Fruit fly (Drosophila melanogaster) whole organism, adult: ENCODE results near the gene CG9135.

Experiments used
- CG11617 ChIP-seq: fragments of 200-800 bp; sonication (Bioruptor generic); optimal IDR thresholded peaks from 2 replicates; lab custom pipeline; 2017; ENCODE audit warnings: mild to moderate bottlenecking, missing biosample characterization, missing genetic modification reagents, missing genetic modification characterization
- CG12768 ChIP-seq: fragments of 200-800 bp; sonication (Bioruptor generic); optimal IDR thresholded peaks from 2 replicates; lab custom pipeline; 2017; ENCODE audit warnings: missing biosample characterization, missing genetic modification characterization, mild to moderate bottlenecking, moderate library complexity, missing genetic modification reagents
- CG14711 ChIP-seq: fragments of 200-800 bp; sonication (Bioruptor generic); optimal IDR thresholded peaks from 2 replicates; lab custom pipeline; 2018; ENCODE audit warnings: missing biosample characterization, mild to moderate bottlenecking, missing genetic modification characterization, moderate library complexity
- CG1620 ChIP-seq: fragments of 200-800 bp; sonication (Bioruptor generic); optimal IDR thresholded peaks from 2 replicates; lab custom pipeline; 2016; ENCODE audit warnings: missing biosample characterization, missing genetic modification characterization
- CG33017 ChIP-seq: fragments of 200-800 bp; sonication (Bioruptor generic); optimal IDR thresholded peaks from 2 replicates; lab custom pipeline; 2018; ENCODE audit warnings: missing biosample characterization, mild to moderate bottlenecking, missing genetic modification characterization, moderate library complexity
- CG5204 ChIP-seq: fragments of 200-800 bp; sonication (Bioruptor generic); optimal IDR thresholded peaks from 2 replicates; lab custom pipeline; 2016; ENCODE audit warnings: missing biosample characterization, missing genetic modification characterization
- CG7045 ChIP-seq: fragments of 200-800 bp; sonication (Bioruptor generic); optimal IDR thresholded peaks from 2 replicates; lab custom pipeline; 2017; ENCODE audit warnings: missing biosample characterization, mild to moderate bottlenecking, missing genetic modification characterization
- CG7101 ChIP-seq: fragments of 200-800 bp; sonication (Bioruptor generic); optimal IDR thresholded peaks from 2 replicates; lab custom pipeline; 2018; ENCODE audit warnings: missing biosample characterization, mild to moderate bottlenecking, missing genetic modification characterization, moderate library complexity
- Clk ChIP-seq: fragments of 200-800 bp; sonication (Bioruptor generic); optimal IDR thresholded peaks from 2 replicates; lab custom pipeline; 2017; ENCODE audit warnings: missing biosample characterization, missing genetic modification characterization
- Crg-1 ChIP-seq: fragments of 200-800 bp; sonication (Bioruptor generic); optimal IDR thresholded peaks from 2 replicates; lab custom pipeline; 2016; ENCODE audit warnings: missing biosample characterization, missing genetic modification characterization
- Hr96 ChIP-seq: fragments of 200-800 bp; sonication (Bioruptor generic); optimal IDR thresholded peaks from 2 replicates; lab custom pipeline; 2016; ENCODE audit warnings: missing biosample characterization, missing genetic modification characterization
- Mnt ChIP-seq: fragments of 200-800 bp; sonication (Bioruptor generic); optimal IDR thresholded peaks from 2 replicates; lab custom pipeline; 2016; ENCODE audit warnings: missing biosample characterization, mild to moderate bottlenecking, missing genetic modification characterization
- bab1 ChIP-seq: fragments of 200-800 bp; sonication (Bioruptor generic); optimal IDR thresholded peaks from 3 replicates; lab custom pipeline; 2019; ENCODE audit warnings: missing biosample characterization, mild to moderate bottlenecking, missing genetic modification characterization, moderate library complexity
- cic ChIP-seq: fragments of 200-800 bp; sonication (Bioruptor generic); optimal IDR thresholded peaks from 2 replicates; lab custom pipeline; 2017; ENCODE audit warnings: missing biosample characterization, mild to moderate bottlenecking, missing genetic modification characterization, moderate library complexity
- cnc ChIP-seq, 2 experiments: fragments of >200 bp; optimal IDR thresholded peaks; 2 replicates each; lab custom pipeline; 2017
- kay ChIP-seq: fragments of 200-800 bp; sonication (Bioruptor generic); peaks from one replicate; lab custom pipeline; 2016; ENCODE audit warnings: missing biosample characterization, missing genetic modification characterization, borderline replicate concordance
- ovo ChIP-seq: fragments of 200-800 bp; sonication (Bioruptor generic); optimal IDR thresholded peaks from 2 replicates; lab custom pipeline; 2016; ENCODE audit warnings: missing biosample characterization, missing genetic modification characterization
- pad ChIP-seq: fragments of 200-800 bp; sonication (Bioruptor generic); optimal IDR thresholded peaks from 3 replicates; lab custom pipeline; 2017; ENCODE audit warnings: missing biosample characterization, missing genetic modification characterization, mild to moderate bottlenecking, moderate library complexity, missing genetic modification reagents
- tj ChIP-seq: fragments of 200-800 bp; sonication (Bioruptor generic); optimal IDR thresholded peaks from 3 replicates; lab custom pipeline; 2017; ENCODE audit warnings: missing biosample characterization, mild to moderate bottlenecking, missing genetic modification characterization, moderate library complexity
- toe ChIP-seq: fragments of 200-800 bp; sonication (Bioruptor generic); optimal IDR thresholded peaks from 2 replicates; lab custom pipeline; 2016; ENCODE audit warnings: missing biosample characterization, missing genetic modification characterization

The CG9135 gene

dm6 chr2L:6090786-6091716, 40.5 kb downstream of the CG9135 start, which contains the start of gene CG45075:
Gene CG45075 (plus strand): TSS chr2L:6091412.
- TF ChIP-seq kay (GFP tag; lab: Kevin White, UChicago) (peak; percentile 88), Clk (GFP tag; lab: Kevin White, UChicago) (no peak)

dm6 chr2L:6092300-6092699, 41.7 kb downstream of the CG9135 start:
- TF ChIP-seq pad (GFP tag; lab: Kevin White, UChicago) (no peak), tj (no peak), CG11617 (GFP tag; lab: Kevin White, UChicago) (no peak), CG33017 (tag; lab: Kevin White, UChicago) (no peak), Mnt (GFP tag; lab: Kevin White, UChicago) (no peak), CG12768 (GFP tag; lab: Kevin White, UChicago) (no peak), Hr96 (GFP tag; lab: Kevin White, UChicago) (no peak), CG7045 (GFP tag; lab: Kevin White, UChicago) (no peak)

DNA sequence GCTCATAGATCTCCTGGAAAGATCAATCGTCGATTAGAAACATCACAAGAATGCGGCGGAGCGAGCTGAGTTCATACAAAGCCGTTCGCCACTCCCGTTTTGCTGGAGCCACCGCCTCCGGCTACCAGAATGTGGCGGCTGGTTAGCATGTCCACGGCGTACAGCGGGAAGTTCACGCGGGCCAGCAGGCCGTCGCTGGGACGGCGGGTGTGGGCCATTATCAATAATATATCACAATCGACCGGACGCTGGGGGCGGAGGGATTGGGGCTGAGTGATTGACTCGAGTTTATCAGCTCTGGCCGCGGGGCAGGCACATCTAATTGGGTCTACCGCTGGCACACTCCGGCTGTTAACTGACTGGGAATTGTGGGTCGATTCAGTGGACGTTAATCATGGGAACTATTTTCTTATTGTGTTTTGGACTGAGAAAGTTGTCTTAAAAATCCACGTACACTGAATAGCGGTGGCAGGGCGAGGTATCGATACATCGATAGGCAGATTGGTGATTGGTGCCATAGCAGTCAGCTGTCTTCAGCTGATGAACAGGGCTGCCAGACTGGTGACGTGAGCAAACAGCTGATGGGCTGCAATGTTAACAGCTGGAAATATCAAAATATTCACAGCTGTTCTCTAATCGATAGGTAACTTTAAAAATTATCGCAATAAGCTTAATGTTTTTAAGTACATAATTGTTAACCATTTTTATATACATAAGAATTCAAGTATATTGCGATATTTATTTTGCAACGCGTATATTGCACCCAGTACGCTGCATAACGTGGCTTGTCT, 48.1 kb downstream of the CG9135 start, which contains the start of gene CG9175:
Gene CG9175, minus strand, starts transcription at position 488 of the 791 bp plus-strand sequence.
- peak; percentile 29 for TF ChIP-seq ovo (GFP tag; lab: Kevin White, UChicago)
- no peak for TF ChIP-seq tj
- peak; percentile 52 for TF ChIP-seq CG1620 (GFP tag; lab: Kevin White, UChicago)
- TF ChIP-seq pad (GFP tag; lab: Kevin White, UChicago), result no peak
- no peak for TF ChIP-seq Crg-1 (GFP tag; lab: Kevin White, UChicago)
- TF ChIP-seq kay (GFP tag; lab: Kevin White, UChicago), result no peak
- no peak for TF ChIP-seq cnc (optimal IDR thresholded peaks at IDR 0.05; lab: Kevin White, UChicago)
- TF ChIP-seq toe (GFP tag; lab: Kevin White, UChicago), result no peak
- peak; percentile 65 for TF ChIP-seq Mnt (GFP tag; lab: Kevin White, UChicago)
- TF ChIP-seq Clk (GFP tag; lab: Kevin White, UChicago), result no peak
- peak; percentile 73 for TF ChIP-seq cic
- no peak for TF ChIP-seq Hr96 (GFP tag; lab: Kevin White, UChicago)
- TF ChIP-seq CG7101 (tag; lab: Kevin White, UChicago), result peak; percentile 10
- peak; percentile 48 for TF ChIP-seq CG33017 (tag; lab: Kevin White, UChicago)
- peak; percentile 36 for TF ChIP-seq CG11617 (GFP tag; lab: Kevin White, UChicago)
- no peak for TF ChIP-seq CG14711
- no peak for TF ChIP-seq CG5204
- peak; percentile 87 for TF ChIP-seq bab1 (GFP tag; lab: Kevin White, UChicago)
- no peak for TF ChIP-seq CG7045 (GFP tag; lab: Kevin White, UChicago)
- TF ChIP-seq CG12768 (GFP tag; lab: Kevin White, UChicago), result no peak

DNA sequence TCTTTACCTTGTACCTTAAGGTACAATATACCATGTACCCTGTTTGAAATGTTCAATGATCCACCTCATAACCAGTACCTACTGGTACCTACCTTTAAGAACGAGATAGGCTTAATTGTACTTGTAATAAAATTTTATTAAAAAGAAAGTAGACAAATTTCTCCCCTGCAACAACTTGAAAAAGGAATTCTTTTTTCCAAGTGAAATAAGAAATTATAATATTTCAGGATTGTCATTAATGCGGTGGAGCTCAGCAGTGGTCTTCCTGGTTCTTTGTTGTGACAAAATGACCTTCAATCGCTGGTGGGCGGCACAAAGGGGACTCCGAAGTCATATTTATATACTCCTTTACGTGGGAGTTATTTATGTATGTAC, 48.7 kb downstream of the CG9135 start:
- no peak for TF ChIP-seq CG33017 (tag; lab: Kevin White, UChicago)
- peak; percentile 81 for TF ChIP-seq kay (GFP tag; lab: Kevin White, UChicago)
- TF ChIP-seq tj, result no peak
- no peak for TF ChIP-seq Hr96 (GFP tag; lab: Kevin White, UChicago)
- no peak for TF ChIP-seq CG11617 (GFP tag; lab: Kevin White, UChicago)
- TF ChIP-seq Mnt (GFP tag; lab: Kevin White, UChicago), result no peak

dm6 chr2L:6100202-6100689, 49.6 kb downstream of the CG9135 start, which contains the start of gene stai:
Gene stai (plus strand): TSS chr2L:6100377.
- TF ChIP-seq Mnt (GFP tag; lab: Kevin White, UChicago), result no peak
- no peak for TF ChIP-seq Clk (GFP tag; lab: Kevin White, UChicago)
- TF ChIP-seq CG7101 (tag; lab: Kevin White, UChicago), result no peak
- no peak for TF ChIP-seq Crg-1 (GFP tag; lab: Kevin White, UChicago)
- TF ChIP-seq cnc (optimal IDR thresholded peaks at IDR 0.05; lab: Kevin White, UChicago), result no peak
- TF ChIP-seq CG12768 (GFP tag; lab: Kevin White, UChicago), result no peak
- no peak for TF ChIP-seq CG14711
- TF ChIP-seq CG33017 (tag; lab: Kevin White, UChicago), result no peak
- no peak for TF ChIP-seq CG5204
- peak; percentile 84 for TF ChIP-seq tj
- no peak for TF ChIP-seq CG1620 (GFP tag; lab: Kevin White, UChicago)
- no peak for TF ChIP-seq Hr96 (GFP tag; lab: Kevin White, UChicago)
- peak; percentile 51 for TF ChIP-seq ovo (GFP tag; lab: Kevin White, UChicago)
- no peak for TF ChIP-seq cic
- no peak for TF ChIP-seq CG7045 (GFP tag; lab: Kevin White, UChicago)
- no peak for TF ChIP-seq toe (GFP tag; lab: Kevin White, UChicago)
- TF ChIP-seq bab1 (GFP tag; lab: Kevin White, UChicago), result peak; percentile 26
